Fruit fly (Drosophila melanogaster): ENCODE measurements around the gene CG18754.

The CG18754 gene

dm6 chr3R:23652525-23653108, 31.2 kb upstream of the CG18754 start (continued):
- TF ChIP-seq CG6854 (GFP tag; optimal IDR thresholded peaks at IDR 0.05), result peak; percentile 77
- TF ChIP-seq CG17568 (GFP tag; optimal IDR thresholded peaks at IDR 0.05), result peak; percentile 65
- TF ChIP-seq Max (GFP tag; optimal IDR thresholded peaks at IDR 0.05), result no peak
- TF ChIP-seq ATbp (GFP tag; optimal IDR thresholded peaks at IDR 0.05), result peak; percentile 33
- no peak for TF ChIP-seq ftz-f1 (GFP tag; optimal IDR thresholded peaks at IDR 0.05)
- peak; percentile 63 for TF ChIP-seq grau (tag; optimal IDR thresholded peaks at IDR 0.05)
- TF ChIP-seq CG4854 (GFP tag; optimal IDR thresholded peaks at IDR 0.05), result peak; percentile 64
- TF ChIP-seq CG18599 (GFP tag; optimal IDR thresholded peaks at IDR 0.05), result peak; percentile 87
- no peak for TF ChIP-seq D (optimal IDR thresholded peaks at IDR 0.05)
- TF ChIP-seq D (GFP tag; optimal IDR thresholded peaks at IDR 0.05), result no peak
- no peak for TF ChIP-seq Hr78 (GFP tag; optimal IDR thresholded peaks at IDR 0.05)
- no peak for TF ChIP-seq lov (optimal IDR thresholded peaks at IDR 0.05)
- TF ChIP-seq lov (GFP tag; IDR thresholded peaks at IDR 0.05), result no peak
- no peak for TF ChIP-seq CG4360 (GFP tag; IDR thresholded peaks at IDR 0.05)
- TF ChIP-seq CG3847 (GFP tag; IDR thresholded peaks at IDR 0.05), result peak; percentile 50; the same call in 1 of the 2 replicates
- TF ChIP-seq CG12236 (GFP tag; optimal IDR thresholded peaks at IDR 0.05), result peak; percentile 38
- TF ChIP-seq Eip74EF (GFP tag; optimal IDR thresholded peaks at IDR 0.05), result peak in 1 of 2 experiments; percentile 7
- TF ChIP-seq Fer1 (GFP tag; optimal IDR thresholded peaks at IDR 0.05), result peak; percentile 84
- TF ChIP-seq CG10543 (GFP tag; optimal IDR thresholded peaks at IDR 0.05), result peak; percentile 46
- peak; percentile 63 for TF ChIP-seq gem (tag; optimal IDR thresholded peaks at IDR 0.05)
- peak; percentile 51 for TF ChIP-seq D19B (GFP tag; optimal IDR thresholded peaks at IDR 0.05)
- TF ChIP-seq sob (GFP tag; IDR thresholded peaks at IDR 0.05), result peak; percentile 79
- 0 out of 3 replicates have a peak, but pooled peaks have one; percentile 49 for TF ChIP-seq otp (GFP tag; IDR thresholded peaks at IDR 0.05)
- TF ChIP-seq psq (GFP tag; optimal IDR thresholded peaks at IDR 0.05), result peak; percentile 11
- no peak for TF ChIP-seq btn (GFP tag; optimal IDR thresholded peaks at IDR 0.05)
- TF ChIP-seq Doc3 (GFP tag; IDR thresholded peaks at IDR 0.05; ENCODE audit: partially characterized antibody), result no peak
- no peak for TF ChIP-seq pan (optimal IDR thresholded peaks at IDR 0.05)
- TF ChIP-seq pan (GFP tag; optimal IDR thresholded peaks at IDR 0.05 in 1 of 2, IDR thresholded peaks at IDR 0.05 in 1 of 2), result peak in 1 of 2 experiments; percentile 48
- TF ChIP-seq CG9876 (GFP tag; optimal IDR thresholded peaks at IDR 0.05), result peak; percentile 40
- TF ChIP-seq so (GFP tag; IDR thresholded peaks at IDR 0.05), result peak; percentile 62; the same call in 2 of the 3 replicates
- TF ChIP-seq CG1233 (GFP tag; optimal IDR thresholded peaks at IDR 0.05), result peak; percentile 56
- TF ChIP-seq Usf (GFP tag; optimal IDR thresholded peaks at IDR 0.05), result peak; percentile 15
- TF ChIP-seq CG10654 (GFP tag; optimal IDR thresholded peaks at IDR 0.05), result peak; percentile 41
- peak; percentile 76 for TF ChIP-seq CG11456 (GFP tag; IDR thresholded peaks at IDR 0.05)
- no peak for TF ChIP-seq dati (GFP tag; IDR thresholded peaks at IDR 0.05)
- TF ChIP-seq seq (GFP tag; IDR thresholded peaks at IDR 0.05), result peak; percentile 84
- peak; percentile 81 for TF ChIP-seq CG2120 (GFP tag; optimal IDR thresholded peaks at IDR 0.05)
- TF ChIP-seq Stat92E (GFP tag; optimal IDR thresholded peaks at IDR 0.05), result no peak
- 0 out of 2 replicates have a peak, but pooled peaks have one; percentile 21 for TF ChIP-seq Awh (GFP tag; IDR thresholded peaks at IDR 0.05)
- peak; percentile 27 for TF ChIP-seq unpg (GFP tag; optimal IDR thresholded peaks at IDR 0.05)
- TF ChIP-seq B-H2 (GFP tag; optimal IDR thresholded peaks at IDR 0.05), result peak; percentile 20
- TF ChIP-seq CG5245 (GFP tag; optimal IDR thresholded peaks at IDR 0.05), result no peak
- TF ChIP-seq CG7786 (GFP tag; optimal IDR thresholded peaks at IDR 0.05), result peak; percentile 71
- TF ChIP-seq phol (tag; optimal IDR thresholded peaks at IDR 0.05), result no peak
- no peak for TF ChIP-seq Ets97D (GFP tag; optimal IDR thresholded peaks at IDR 0.05)
- no peak for TF ChIP-seq nom (GFP tag; optimal IDR thresholded peaks at IDR 0.05)
- peak; percentile 50 for TF ChIP-seq CG3163 (GFP tag; optimal IDR thresholded peaks at IDR 0.05)
- TF ChIP-seq crc (GFP tag; optimal IDR thresholded peaks at IDR 0.05), result peak; percentile 59
- no peak for TF ChIP-seq CG15601 (tag; optimal IDR thresholded peaks at IDR 0.05)
- TF ChIP-seq CG12104 (GFP tag; optimal IDR thresholded peaks at IDR 0.05), result no peak
